Worm (Caenorhabditis elegans) whole organism, L2 larva: ENCODE results near the gene F37B12.1.

Experiments used
- C34F6.9 ChIP-seq: fragments of 150-350 bp; optimal IDR thresholded peaks from 2 replicates; lab custom pipeline; 2014; ENCODE audit warnings: missing biosample characterization, missing genetic modification characterization
- F13H6.1 ChIP-seq: sonication (generic microtip); optimal IDR thresholded peaks from 2 replicates; lab custom pipeline; 2016; ENCODE audit warnings: missing genetic modification characterization, missing compliant biosample characterization
- R02D3.7 ChIP-seq: fragments of 150-350 bp; optimal IDR thresholded peaks from 2 replicates; lab custom pipeline; 2014; ENCODE audit warnings: missing biosample characterization, missing genetic modification characterization
- Y55F3AM.14 ChIP-seq: fragments of 200-800 bp; sonication (Bioruptor generic); optimal IDR thresholded peaks from 2 replicates; lab custom pipeline; 2018; ENCODE audit warnings: mild to moderate bottlenecking, missing genetic modification characterization, missing compliant biosample characterization
- ZK546.5 ChIP-seq: sonication (generic microtip); optimal IDR thresholded peaks from 2 replicates; lab custom pipeline; 2017; ENCODE audit warnings: missing biosample characterization, missing genetic modification characterization
- alr-1 ChIP-seq: fragments of 150-350 bp; optimal IDR thresholded peaks from 2 replicates; lab custom pipeline; 2014; ENCODE audit warnings: missing biosample characterization, missing genetic modification characterization
- aly-2 ChIP-seq: fragments of 150-350 bp; optimal IDR thresholded peaks from 2 replicates; lab custom pipeline; 2014; ENCODE audit warnings: missing biosample characterization, missing genetic modification characterization
- ama-1 ChIP-seq: fragments of 150-350 bp; optimal IDR thresholded peaks from 2 replicates; lab custom pipeline; 2018; ENCODE audit warnings: inconsistent platforms
- blmp-1 ChIP-seq: sonication (generic microtip); optimal IDR thresholded peaks from 2 replicates; lab custom pipeline; 2017; ENCODE audit warnings: missing genetic modification characterization, mild to moderate bottlenecking, missing compliant biosample characterization, antibody characterized with exemption, moderate library complexity; ENCODE audit not compliant: insufficient read depth
- ceh-16 ChIP-seq: fragments of 150-350 bp; optimal IDR thresholded peaks from 2 replicates; lab custom pipeline; 2014; ENCODE audit warnings: missing biosample characterization, missing genetic modification characterization
- ceh-82 ChIP-seq: fragments of 150-350 bp; optimal IDR thresholded peaks from 2 replicates; lab custom pipeline; 2014; ENCODE audit warnings: missing biosample characterization, missing genetic modification characterization
- crh-2 ChIP-seq: sonication (generic microtip); optimal IDR thresholded peaks from 2 replicates; lab custom pipeline; 2017; ENCODE audit warnings: missing biosample characterization, missing genetic modification characterization
- dmd-4 ChIP-seq: sonication (generic microtip); optimal IDR thresholded peaks from 2 replicates; lab custom pipeline; 2017; ENCODE audit warnings: missing biosample characterization, missing genetic modification characterization
- egl-27 ChIP-seq: sonication (generic microtip); optimal IDR thresholded peaks from 3 replicates; lab custom pipeline; 2017; ENCODE audit warnings: missing biosample characterization, missing genetic modification reagents, missing genetic modification characterization
- elt-1 ChIP-seq: fragments of 150-350 bp; optimal IDR thresholded peaks from 2 replicates; lab custom pipeline; 2014; ENCODE audit warnings: missing biosample characterization, missing genetic modification characterization
- elt-3 ChIP-seq: sonication (generic microtip); optimal IDR thresholded peaks from 2 replicates; lab custom pipeline; 2017; ENCODE audit warnings: missing biosample characterization, missing genetic modification characterization
- fos-1 ChIP-seq: fragments of 150-350 bp; optimal IDR thresholded peaks from 2 replicates; lab custom pipeline; 2014; ENCODE audit warnings: missing biosample characterization, missing genetic modification characterization
- gmeb-1 ChIP-seq: fragments of 150-350 bp; optimal IDR thresholded peaks from 2 replicates; lab custom pipeline; 2014; ENCODE audit warnings: missing biosample characterization, missing genetic modification characterization
- lin-11 ChIP-seq: fragments of 150-350 bp; sonication (generic microtip); optimal IDR thresholded peaks from 2 replicates; lab custom pipeline; 2014; ENCODE audit warnings: missing biosample characterization, missing genetic modification characterization, inconsistent platforms, mixed read lengths
- lin-13 ChIP-seq: fragments of 150-350 bp; optimal IDR thresholded peaks from 2 replicates; lab custom pipeline; 2014; ENCODE audit warnings: missing biosample characterization, missing genetic modification reagents, missing genetic modification characterization
- lin-39 ChIP-seq: fragments of 150-350 bp; optimal IDR thresholded peaks from 2 replicates; lab custom pipeline; 2014; ENCODE audit warnings: missing biosample characterization, missing genetic modification reagents, missing genetic modification characterization
- lsy-2 ChIP-seq, 2 experiments: fragments of 150-350 bp in 1 of 2; sonication (generic microtip) in 1 of 2; optimal IDR thresholded peaks; 2 replicates each; lab custom pipeline; 2014 to 2017; ENCODE audit warnings: missing biosample characterization in 2 of 2, missing genetic modification characterization in 2 of 2
- mab-5 ChIP-seq: fragments of 150-350 bp; optimal IDR thresholded peaks from 2 replicates; lab custom pipeline; 2014; ENCODE audit warnings: missing biosample characterization, missing genetic modification characterization
- mbf-1 ChIP-seq: sonication (generic microtip); optimal IDR thresholded peaks from 2 replicates; lab custom pipeline; 2017; ENCODE audit warnings: missing biosample characterization, missing genetic modification characterization
- mdl-1 ChIP-seq, 2 experiments: fragments of 150-350 bp in 1 of 2; sonication (generic microtip) in 1 of 2; optimal IDR thresholded peaks; 2 replicates each; lab custom pipeline; 2017; ENCODE audit warnings: missing biosample characterization in 2 of 2, missing genetic modification characterization in 2 of 2
- nhr-10 ChIP-seq: sonication (generic microtip); optimal IDR thresholded peaks from 2 replicates; lab custom pipeline; 2017; ENCODE audit warnings: missing biosample characterization, missing genetic modification characterization
- nhr-11 ChIP-seq: fragments of 150-350 bp; optimal IDR thresholded peaks from 2 replicates; lab custom pipeline; 2014; ENCODE audit warnings: missing biosample characterization, missing genetic modification characterization
- nhr-12 ChIP-seq: fragments of 150-350 bp; optimal IDR thresholded peaks from 2 replicates; lab custom pipeline; 2014; ENCODE audit warnings: missing biosample characterization, missing genetic modification characterization
- nhr-129 ChIP-seq: fragments of 150-350 bp; optimal IDR thresholded peaks from 2 replicates; lab custom pipeline; 2014; ENCODE audit warnings: missing biosample characterization, missing genetic modification characterization
- nhr-21 ChIP-seq: fragments of 150-350 bp; optimal IDR thresholded peaks from 2 replicates; lab custom pipeline; 2014; ENCODE audit warnings: missing biosample characterization, missing genetic modification characterization
- nhr-23 ChIP-seq: fragments of 150-350 bp; optimal IDR thresholded peaks from 2 replicates; lab custom pipeline; 2014; ENCODE audit warnings: missing biosample characterization, missing genetic modification reagents, missing genetic modification characterization
- nhr-237 ChIP-seq: fragments of 150-350 bp; optimal IDR thresholded peaks from 2 replicates; lab custom pipeline; 2014; ENCODE audit warnings: missing biosample characterization, missing genetic modification characterization
- nhr-25 ChIP-seq: fragments of 150-350 bp; sonication (generic microtip); optimal IDR thresholded peaks from 3 replicates; lab custom pipeline; 2014; ENCODE audit warnings: missing biosample characterization, missing genetic modification characterization
- nhr-6 ChIP-seq: fragments of 150-350 bp; optimal IDR thresholded peaks from 2 replicates; lab custom pipeline; 2014; ENCODE audit warnings: missing biosample characterization, missing genetic modification characterization
- nhr-77 ChIP-seq: fragments of 150-350 bp; optimal IDR thresholded peaks from 2 replicates; lab custom pipeline; 2014; ENCODE audit warnings: missing biosample characterization, missing genetic modification characterization
- peb-1 ChIP-seq: fragments of 150-350 bp; optimal IDR thresholded peaks from 2 replicates; lab custom pipeline; 2014; ENCODE audit warnings: missing biosample characterization, missing genetic modification characterization
- sem-4 ChIP-seq: fragments of 150-350 bp; optimal IDR thresholded peaks from 2 replicates; lab custom pipeline; 2014; ENCODE audit warnings: missing biosample characterization, missing genetic modification reagents, missing genetic modification characterization
- skn-1 ChIP-seq: sonication (generic microtip); optimal IDR thresholded peaks from 2 replicates; lab custom pipeline; 2017; ENCODE audit warnings: missing biosample characterization, missing genetic modification characterization
- sma-3 ChIP-seq: sonication (generic microtip); optimal IDR thresholded peaks from 2 replicates; lab custom pipeline; 2016; ENCODE audit warnings: missing genetic modification reagents, missing genetic modification characterization, missing compliant biosample characterization
- sma-9 ChIP-seq, 2 experiments: fragments of 150-350 bp in 1 of 2; sonication (generic microtip) in 1 of 2; optimal IDR thresholded peaks; 2 replicates each; lab custom pipeline; 2014 to 2016; ENCODE audit warnings: missing genetic modification characterization in 2 of 2, mild to moderate bottlenecking in 1 of 2, missing biosample characterization in 1 of 2, missing compliant biosample characterization in 1 of 2, missing genetic modification reagents in 1 of 2, moderate library complexity in 1 of 2
- snpc-4 ChIP-seq: fragments of 150-350 bp; optimal IDR thresholded peaks from 2 replicates; lab custom pipeline; 2014; ENCODE audit warnings: missing biosample characterization, missing genetic modification characterization
- unc-39 ChIP-seq: fragments of 150-350 bp; optimal IDR thresholded peaks from 2 replicates; lab custom pipeline; 2014; ENCODE audit warnings: missing biosample characterization, missing genetic modification characterization
- unc-55 ChIP-seq: fragments of 150-350 bp; sonication (generic microtip); optimal IDR thresholded peaks from 3 replicates; lab custom pipeline; 2014; ENCODE audit warnings: missing biosample characterization, missing genetic modification reagents, missing genetic modification characterization
- unc-62 ChIP-seq: fragments of 150-350 bp; optimal IDR thresholded peaks from 2 replicates; lab custom pipeline; 2014; ENCODE audit warnings: missing biosample characterization, missing genetic modification reagents, missing genetic modification characterization
- zag-1 ChIP-seq: fragments of 150-350 bp; optimal IDR thresholded peaks from 2 replicates; lab custom pipeline; 2014; ENCODE audit warnings: missing biosample characterization, missing genetic modification characterization
- ztf-1 ChIP-seq: fragments of 200-800 bp; sonication (Bioruptor generic); conservative IDR thresholded peaks from 2 replicates; pipeline ENCODE4 v1.3.6; 2022; ENCODE audit warnings: missing genetic modification characterization, missing compliant biosample characterization
- ztf-11 ChIP-seq: sonication (generic microtip); optimal IDR thresholded peaks from 2 replicates; lab custom pipeline; 2017; ENCODE audit warnings: missing biosample characterization, missing genetic modification characterization
- ztf-4 ChIP-seq: fragments of 150-350 bp; optimal IDR thresholded peaks from 2 replicates; lab custom pipeline; 2014; ENCODE audit warnings: missing biosample characterization, missing genetic modification characterization

Gene F37B12.1

ce11 chrII:9059010-9059409 lies 29.9 kb upstream of the F37B12.1 start:
- TF ChIP-seq ztf-11 (tag; lab: Kevin White, UChicago), result no peak
- TF ChIP-seq nhr-25 (tag; lab: Kevin White, UChicago), result no peak
- no peak for TF ChIP-seq ZK546.5 (tag; lab: Kevin White, UChicago)
- no peak for TF ChIP-seq nhr-11 (tag; lab: Kevin White, UChicago)
- no peak for TF ChIP-seq nhr-237 (tag; lab: Kevin White, UChicago)
- TF ChIP-seq aly-2 (tag; lab: Kevin White, UChicago), result no peak
- TF ChIP-seq lin-39 (tag; lab: Kevin White, UChicago), result no peak
- TF ChIP-seq sem-4 (tag; lab: Kevin White, UChicago), result no peak
- TF ChIP-seq ztf-1 (GFP tag; lab: Robert Waterston, UW), result no peak
- TF ChIP-seq zag-1 (tag; lab: Kevin White, UChicago), result no peak
- no peak for TF ChIP-seq nhr-12 (tag; lab: Kevin White, UChicago)
- no peak for TF ChIP-seq fos-1 (tag; lab: Kevin White, UChicago)
- no peak for TF ChIP-seq nhr-23 (tag; lab: Kevin White, UChicago)
- TF ChIP-seq ceh-82 (tag; lab: Kevin White, UChicago), result no peak
- TF ChIP-seq nhr-129 (tag; lab: Kevin White, UChicago), result no peak
- no peak for TF ChIP-seq sma-3 (GFP tag; lab: Kevin White, UChicago)
- TF ChIP-seq Y55F3AM.14 (GFP tag; lab: Kevin White, UChicago), result no peak
- TF ChIP-seq skn-1, result no peak
- no peak for TF ChIP-seq ceh-16 (tag; lab: Kevin White, UChicago)
- no peak for TF ChIP-seq lin-13
- TF ChIP-seq, all 48 proteins: peak for 0

- TF ChIP-seq ZK546.5 (tag; lab: Kevin White, UChicago) (no peak), ceh-16 (tag; lab: Kevin White, UChicago) (peak; percentile 8), egl-27 (tag; lab: Kevin White, UChicago) (no peak), lin-13 (peak; percentile 78), peb-1 (tag; lab: Kevin White, UChicago) (no peak), gmeb-1 (peak; percentile 69), nhr-25 (tag; lab: Kevin White, UChicago) (peak; percentile 72), snpc-4 (tag; lab: Kevin White, UChicago) (no peak), nhr-77 (tag; lab: Kevin White, UChicago) (no peak), nhr-129 (tag; lab: Kevin White, UChicago) (peak; percentile 90), nhr-11 (tag; lab: Kevin White, UChicago) (no peak), nhr-12 (tag; lab: Kevin White, UChicago) (no peak), ztf-4 (peak; percentile 64), F13H6.1 (peak; percentile 63), unc-55 (GFP tag; lab: Kevin White, UChicago) (peak; percentile 91), R02D3.7 (no peak), zag-1 (tag; lab: Kevin White, UChicago) (peak; percentile 34), Y55F3AM.14 (GFP tag; lab: Kevin White, UChicago) (no peak), lin-39 (tag; lab: Kevin White, UChicago) (no peak), ztf-11 (tag; lab: Kevin White, UChicago) (no peak), nhr-23 (tag; lab: Kevin White, UChicago) (no peak), mab-5 (no peak), nhr-6 (tag; lab: Kevin White, UChicago) (peak; percentile 26), lin-11 (tag; lab: Kevin White, UChicago) (peak; percentile 86), unc-39 (tag; lab: Kevin White, UChicago) (no peak), sem-4 (tag; lab: Kevin White, UChicago) (peak; percentile 67), mdl-1 (tag; optimal IDR thresholded peaks at IDR 0.05; lab: Kevin White, UChicago) (no peak), mbf-1 (no peak), ceh-82 (tag; lab: Kevin White, UChicago) (no peak), skn-1 (no peak), sma-3 (GFP tag; lab: Kevin White, UChicago) (peak; percentile 73), ztf-1 (GFP tag; lab: Robert Waterston, UW) (no peak), nhr-237 (tag; lab: Kevin White, UChicago) (no peak), unc-62 (GFP tag; lab: Kevin White, UChicago) (no peak), dmd-4 (tag; lab: Kevin White, UChicago) (no peak), sma-9 (GFP tag; optimal IDR thresholded peaks at IDR 0.05; lab: Kevin White, UChicago) (peak; percentile 74), sma-9 (tag; optimal IDR thresholded peaks at IDR 0.05; lab: Kevin White, UChicago) (no peak), elt-1 (tag; lab: Kevin White, UChicago) (no peak), ama-1 (lab: Kevin White, UChicago) (peak; percentile 33), blmp-1 (tag; lab: Kevin White, UChicago) (peak; percentile 56), nhr-10 (tag; lab: Kevin White, UChicago) (no peak), alr-1 (tag; lab: Kevin White, UChicago) (no peak), nhr-21 (tag; lab: Kevin White, UChicago) (peak; percentile 46), aly-2 (tag; lab: Kevin White, UChicago) (no peak), C34F6.9 (peak; percentile 91), crh-2 (peak; percentile 92), fos-1 (tag; lab: Kevin White, UChicago) (peak; percentile 82), lsy-2 (tag; optimal IDR thresholded peaks at IDR 0.05; lab: Kevin White, UChicago) (peak; percentile 43 to 89), elt-3 (tag; lab: Kevin White, UChicago) (no peak)
Observed at ce11 chrII:9057035-9057668, 28.1 kb upstream of the F37B12.1 start, which contains the start of gene rpl-32. Gene rpl-32, minus strand, starts transcription at chrII:9057085.
